Fruit fly (Drosophila melanogaster) whole organism, adult: Measurements from ENCODE around the gene CHKov1.

Experiments used
- CG11617 ChIP-seq: fragments of 200-800 bp; sonication (Bioruptor generic); optimal IDR thresholded peaks from 2 replicates; lab custom pipeline; 2017; ENCODE audit warnings: mild to moderate bottlenecking, missing biosample characterization, missing genetic modification reagents, missing genetic modification characterization
- CG12768 ChIP-seq: fragments of 200-800 bp; sonication (Bioruptor generic); optimal IDR thresholded peaks from 2 replicates; lab custom pipeline; 2017; ENCODE audit warnings: missing biosample characterization, missing genetic modification characterization, mild to moderate bottlenecking, moderate library complexity, missing genetic modification reagents
- CG14711 ChIP-seq: fragments of 200-800 bp; sonication (Bioruptor generic); optimal IDR thresholded peaks from 2 replicates; lab custom pipeline; 2018; ENCODE audit warnings: missing biosample characterization, mild to moderate bottlenecking, missing genetic modification characterization, moderate library complexity
- CG1620 ChIP-seq: fragments of 200-800 bp; sonication (Bioruptor generic); optimal IDR thresholded peaks from 2 replicates; lab custom pipeline; 2016; ENCODE audit warnings: missing biosample characterization, missing genetic modification characterization
- CG33017 ChIP-seq: fragments of 200-800 bp; sonication (Bioruptor generic); optimal IDR thresholded peaks from 2 replicates; lab custom pipeline; 2018; ENCODE audit warnings: missing biosample characterization, mild to moderate bottlenecking, missing genetic modification characterization, moderate library complexity
- CG5204 ChIP-seq: fragments of 200-800 bp; sonication (Bioruptor generic); optimal IDR thresholded peaks from 2 replicates; lab custom pipeline; 2016; ENCODE audit warnings: missing biosample characterization, missing genetic modification characterization
- CG7045 ChIP-seq: fragments of 200-800 bp; sonication (Bioruptor generic); optimal IDR thresholded peaks from 2 replicates; lab custom pipeline; 2017; ENCODE audit warnings: missing biosample characterization, mild to moderate bottlenecking, missing genetic modification characterization
- CG7101 ChIP-seq: fragments of 200-800 bp; sonication (Bioruptor generic); optimal IDR thresholded peaks from 2 replicates; lab custom pipeline; 2018; ENCODE audit warnings: missing biosample characterization, mild to moderate bottlenecking, missing genetic modification characterization, moderate library complexity
- Clk ChIP-seq: fragments of 200-800 bp; sonication (Bioruptor generic); optimal IDR thresholded peaks from 2 replicates; lab custom pipeline; 2017; ENCODE audit warnings: missing biosample characterization, missing genetic modification characterization
- Crg-1 ChIP-seq: fragments of 200-800 bp; sonication (Bioruptor generic); optimal IDR thresholded peaks from 2 replicates; lab custom pipeline; 2016; ENCODE audit warnings: missing biosample characterization, missing genetic modification characterization
- Hr96 ChIP-seq: fragments of 200-800 bp; sonication (Bioruptor generic); optimal IDR thresholded peaks from 2 replicates; lab custom pipeline; 2016; ENCODE audit warnings: missing biosample characterization, missing genetic modification characterization
- Mnt ChIP-seq: fragments of 200-800 bp; sonication (Bioruptor generic); optimal IDR thresholded peaks from 2 replicates; lab custom pipeline; 2016; ENCODE audit warnings: missing biosample characterization, mild to moderate bottlenecking, missing genetic modification characterization
- bab1 ChIP-seq: fragments of 200-800 bp; sonication (Bioruptor generic); optimal IDR thresholded peaks from 3 replicates; lab custom pipeline; 2019; ENCODE audit warnings: missing biosample characterization, mild to moderate bottlenecking, missing genetic modification characterization, moderate library complexity
- cic ChIP-seq: fragments of 200-800 bp; sonication (Bioruptor generic); optimal IDR thresholded peaks from 2 replicates; lab custom pipeline; 2017; ENCODE audit warnings: missing biosample characterization, mild to moderate bottlenecking, missing genetic modification characterization, moderate library complexity
- cnc ChIP-seq, 2 experiments: fragments of >200 bp; optimal IDR thresholded peaks; 2 replicates each; lab custom pipeline; 2017
- kay ChIP-seq: fragments of 200-800 bp; sonication (Bioruptor generic); peaks from one replicate; lab custom pipeline; 2016; ENCODE audit warnings: missing biosample characterization, missing genetic modification characterization, borderline replicate concordance
- ovo ChIP-seq: fragments of 200-800 bp; sonication (Bioruptor generic); optimal IDR thresholded peaks from 2 replicates; lab custom pipeline; 2016; ENCODE audit warnings: missing biosample characterization, missing genetic modification characterization
- pad ChIP-seq: fragments of 200-800 bp; sonication (Bioruptor generic); optimal IDR thresholded peaks from 3 replicates; lab custom pipeline; 2017; ENCODE audit warnings: missing biosample characterization, missing genetic modification characterization, mild to moderate bottlenecking, moderate library complexity, missing genetic modification reagents
- tj ChIP-seq: fragments of 200-800 bp; sonication (Bioruptor generic); optimal IDR thresholded peaks from 3 replicates; lab custom pipeline; 2017; ENCODE audit warnings: missing biosample characterization, mild to moderate bottlenecking, missing genetic modification characterization, moderate library complexity
- toe ChIP-seq: fragments of 200-800 bp; sonication (Bioruptor generic); optimal IDR thresholded peaks from 2 replicates; lab custom pipeline; 2016; ENCODE audit warnings: missing biosample characterization, missing genetic modification characterization

The CHKov1 gene

dm6 chr3R:25329079-25329478 lies at the start of gene CHKov1:
Gene CHKov1, minus strand, starts transcription at chr3R:25329316.
- TF ChIP-seq CG1620 (GFP tag; lab: Kevin White, UChicago) (no peak), tj (GFP tag; lab: Kevin White, UChicago) (no peak), CG5204 (GFP tag; lab: Kevin White, UChicago) (no peak), kay (no peak), CG12768 (GFP tag; lab: Kevin White, UChicago) (peak; percentile 21), bab1 (GFP tag; lab: Kevin White, UChicago) (no peak), CG33017 (tag; lab: Kevin White, UChicago) (peak; percentile 43), pad (GFP tag; lab: Kevin White, UChicago) (no peak), Hr96 (no peak), ovo (no peak), Clk (GFP tag; lab: Kevin White, UChicago) (no peak), Mnt (GFP tag; lab: Kevin White, UChicago) (no peak), cnc (optimal IDR thresholded peaks at IDR 0.05; lab: Kevin White, UChicago) (no peak), toe (no peak), CG11617 (GFP tag; lab: Kevin White, UChicago) (peak; percentile 13), CG7045 (no peak), cic (GFP tag; lab: Kevin White, UChicago) (peak; percentile 1), Crg-1 (GFP tag; lab: Kevin White, UChicago) (no peak), CG14711 (tag; lab: Kevin White, UChicago) (no peak), CG7101 (tag; lab: Kevin White, UChicago) (no peak)

dm6 chr3R:25357985-25358384 lies 28.9 kb upstream of the CHKov1 start, which contains the start of gene ND-49L:
Gene ND-49L, plus strand, starts transcription at chr3R:25358285.
- no peak for TF ChIP-seq tj (GFP tag; lab: Kevin White, UChicago)
- no peak for TF ChIP-seq CG11617 (GFP tag; lab: Kevin White, UChicago)
- TF ChIP-seq Hr96 = no peak
- no peak for TF ChIP-seq CG5204 (GFP tag; lab: Kevin White, UChicago)
- no peak for TF ChIP-seq bab1 (GFP tag; lab: Kevin White, UChicago)
- no peak for TF ChIP-seq CG14711 (tag; lab: Kevin White, UChicago)
- TF ChIP-seq Clk (GFP tag; lab: Kevin White, UChicago) = no peak
- TF ChIP-seq cnc (optimal IDR thresholded peaks at IDR 0.05; lab: Kevin White, UChicago) = no peak
- TF ChIP-seq CG7045 = no peak
- TF ChIP-seq pad (GFP tag; lab: Kevin White, UChicago) = no peak
- TF ChIP-seq CG7101 (tag; lab: Kevin White, UChicago) = no peak
- no peak for TF ChIP-seq CG33017 (tag; lab: Kevin White, UChicago)
- TF ChIP-seq ovo = no peak
- no peak for TF ChIP-seq toe
- TF ChIP-seq kay = no peak

dm6 chr3R:25346899-25347298 lies 17.8 kb upstream of the CHKov1 start, which contains the start of gene tobi:
Gene tobi, minus strand, starts transcription at chr3R:25346921.
- TF ChIP-seq toe (no peak), tj (GFP tag; lab: Kevin White, UChicago) (peak; percentile 43), CG33017 (tag; lab: Kevin White, UChicago) (no peak)

DNA sequence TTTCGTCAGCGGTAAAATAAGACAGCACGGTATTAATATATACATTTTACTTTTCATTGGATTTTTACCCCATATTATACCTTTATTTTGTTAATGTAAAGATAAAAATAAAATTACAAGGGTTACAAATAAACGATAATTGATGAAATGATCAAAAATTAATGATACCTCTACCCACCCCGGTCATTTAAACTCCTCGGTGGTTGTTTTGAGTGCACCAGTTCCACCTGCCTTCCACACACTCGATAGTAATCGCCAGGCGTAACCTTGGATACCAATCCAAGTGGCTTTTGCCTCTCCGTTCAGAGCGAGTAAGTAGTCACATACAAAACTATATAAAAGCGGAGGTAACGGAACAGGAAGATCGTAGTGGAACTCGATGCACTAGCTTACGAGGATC lies 10.8 kb upstream of the CHKov1 start, which contains the start of gene rha:
TSS of gene rha (plus strand) at position 301 of the 400 bp plus-strand sequence.
- no peak for TF ChIP-seq bab1 (GFP tag; lab: Kevin White, UChicago)
- TF ChIP-seq Crg-1 (GFP tag; lab: Kevin White, UChicago) = no peak
- no peak for TF ChIP-seq CG7045
- no peak for TF ChIP-seq kay
- TF ChIP-seq CG11617 (GFP tag; lab: Kevin White, UChicago) = no peak
- no peak for TF ChIP-seq cic (GFP tag; lab: Kevin White, UChicago)
- TF ChIP-seq CG5204 (GFP tag; lab: Kevin White, UChicago) = no peak
- TF ChIP-seq Mnt (GFP tag; lab: Kevin White, UChicago) = no peak

- no peak for TF ChIP-seq toe
- TF ChIP-seq CG5204 (GFP tag; lab: Kevin White, UChicago) = no peak
- no peak for TF ChIP-seq CG7045
- no peak for TF ChIP-seq CG7101 (tag; lab: Kevin White, UChicago)
- no peak for TF ChIP-seq cic (GFP tag; lab: Kevin White, UChicago)
- TF ChIP-seq CG14711 (tag; lab: Kevin White, UChicago) = no peak
- no peak for TF ChIP-seq Crg-1 (GFP tag; lab: Kevin White, UChicago)
- peak; percentile 12 for TF ChIP-seq Mnt (GFP tag; lab: Kevin White, UChicago)
- TF ChIP-seq kay = no peak
- no peak for TF ChIP-seq tj (GFP tag; lab: Kevin White, UChicago)
- peak; percentile 67 for TF ChIP-seq bab1 (GFP tag; lab: Kevin White, UChicago)
Observed at dm6 chr3R:25335065-25335464, 5.9 kb upstream of the CHKov1 start, which contains the start of the genes CG10669 and CG11902. Gene CG10669, minus strand, starts transcription at chr3R:25335243. Gene CG11902, plus strand, starts transcription at chr3R:25335257.

DNA sequence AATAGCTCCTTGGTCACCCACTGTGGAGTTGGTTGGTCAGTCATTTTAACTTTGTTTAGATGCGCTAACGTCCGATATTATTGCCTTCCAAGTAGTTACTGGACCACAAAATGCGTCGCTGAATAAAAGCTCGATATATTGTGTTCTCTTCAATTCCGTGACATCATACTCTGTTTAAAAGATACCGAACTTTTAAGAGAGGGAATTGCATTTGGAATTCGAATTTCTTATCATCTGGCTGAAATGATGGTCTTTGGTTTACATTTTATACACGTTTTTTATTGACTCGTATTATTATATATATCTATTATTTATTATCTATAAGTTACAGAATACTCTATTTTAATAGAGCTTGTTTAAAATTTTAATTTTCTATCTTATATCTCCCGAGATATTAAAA lies 2.0 kb upstream of the CHKov1 start, which contains the start of gene CHKov2:
TSS of gene CHKov2 (minus strand) at position 101 of the 400 bp plus-strand sequence.
- TF ChIP-seq cic (GFP tag; lab: Kevin White, UChicago) = peak; percentile 5
- TF ChIP-seq Clk (GFP tag; lab: Kevin White, UChicago) = no peak

- TF ChIP-seq CG12768 (GFP tag; lab: Kevin White, UChicago) = peak; percentile 10
- TF ChIP-seq Clk (GFP tag; lab: Kevin White, UChicago) = no peak
- TF ChIP-seq cnc (optimal IDR thresholded peaks at IDR 0.05; lab: Kevin White, UChicago) = no peak
- peak; percentile 28 for TF ChIP-seq cic (GFP tag; lab: Kevin White, UChicago)
- no peak for TF ChIP-seq ovo
- no peak for TF ChIP-seq tj (GFP tag; lab: Kevin White, UChicago)
- TF ChIP-seq CG11617 (GFP tag; lab: Kevin White, UChicago) = no peak
- TF ChIP-seq toe = no peak
Observed at dm6 chr3R:25322657-25323056, 6.5 kb downstream of the CHKov1 start, which contains the start of gene CG10562. Gene CG10562, minus strand, starts transcription at chr3R:25322757.
